Fruit fly (Drosophila melanogaster) S2 (cell line): ENCODE results near the gene Gld2.

Source experiments
- CG8478 ChIP-seq: fragments of >200 bp; optimal IDR thresholded peaks from 2 replicates; lab custom pipeline; 2018
- CTCF ChIP-seq, 2 experiments: fragments of >200 bp; optimal IDR thresholded peaks; 2 replicates each; lab custom pipeline; 2018

Gld2 gene

dm6 chr3R:22197667-22198316 is 13.8 kb upstream of the Gld2 start:
- TF ChIP-seq CG8478 (lab: Kevin White, UChicago): no peak
- no peak for TF ChIP-seq CTCF (optimal IDR thresholded peaks at IDR 0.05; lab: Kevin White, UChicago)

dm6 chr3R:22198928-22199327 is 12.7 kb upstream of the Gld2 start:
- no peak for TF ChIP-seq CG8478 (lab: Kevin White, UChicago)
- no peak for TF ChIP-seq CTCF (optimal IDR thresholded peaks at IDR 0.05; lab: Kevin White, UChicago)

dm6 chr3R:22199391-22199940 is 12.2 kb upstream of the Gld2 start:
- TF ChIP-seq CG8478 (lab: Kevin White, UChicago) (no peak), CTCF (optimal IDR thresholded peaks at IDR 0.05; lab: Kevin White, UChicago) (no peak)

dm6 chr3R:22202457-22202856 is 9.2 kb upstream of the Gld2 start:
- TF ChIP-seq CTCF (optimal IDR thresholded peaks at IDR 0.05; lab: Kevin White, UChicago) (no peak), CG8478 (lab: Kevin White, UChicago) (no peak)

- TF ChIP-seq CG8478 (lab: Kevin White, UChicago): no peak
- TF ChIP-seq CTCF (optimal IDR thresholded peaks at IDR 0.05; lab: Kevin White, UChicago): no peak
These were observed 6.1 kb upstream of the Gld2 start for dm6 chr3R:22205523-22205922.

- TF ChIP-seq CG8478 (lab: Kevin White, UChicago): no peak
- TF ChIP-seq CTCF (optimal IDR thresholded peaks at IDR 0.05; lab: Kevin White, UChicago): no peak
These were observed 9.2 kb downstream of the Gld2 start for dm6 chr3R:22220814-22221213.

dm6 chr3R:22223377-22223776 is 11.8 kb downstream of the Gld2 start:
- TF ChIP-seq CTCF (optimal IDR thresholded peaks at IDR 0.05; lab: Kevin White, UChicago) (no peak), CG8478 (lab: Kevin White, UChicago) (no peak)

- TF ChIP-seq CTCF (optimal IDR thresholded peaks at IDR 0.05; lab: Kevin White, UChicago): no peak
- no peak for TF ChIP-seq CG8478 (lab: Kevin White, UChicago)
These were observed 25.1 kb downstream of the Gld2 start for dm6 chr3R:22236761-22237160.

dm6 chr3R:22260205-22260604 is 48.6 kb downstream of the Gld2 start:
- TF ChIP-seq CG8478 (lab: Kevin White, UChicago) (no peak), CTCF (optimal IDR thresholded peaks at IDR 0.05; lab: Kevin White, UChicago) (no peak)

dm6 chr3R:22260675-22261461 is 49.2 kb downstream of the Gld2 start:
- TF ChIP-seq CTCF (optimal IDR thresholded peaks at IDR 0.05; lab: Kevin White, UChicago) (no peak), CG8478 (lab: Kevin White, UChicago) (no peak)
